Worm (Caenorhabditis elegans) whole organism, mixed stage, embryonic: Measurements from ENCODE around the gene ctsa-4.1.

Experiments
- ces-1 ChIP-seq: fragments of 150-350 bp; optimal IDR thresholded peaks from 2 replicates; lab custom pipeline; 2014; ENCODE audit warnings: missing biosample characterization, missing genetic modification reagents, missing genetic modification characterization
- elt-3 ChIP-seq: fragments of 150-350 bp; optimal IDR thresholded peaks from 2 replicates; lab custom pipeline; 2014; ENCODE audit warnings: missing biosample characterization, missing genetic modification characterization
- nhr-12 ChIP-seq: fragments of 150-350 bp; optimal IDR thresholded peaks from 2 replicates; lab custom pipeline; 2014; ENCODE audit warnings: missing biosample characterization, missing genetic modification characterization
- nhr-2 ChIP-seq: fragments of 150-350 bp; optimal IDR thresholded peaks from 2 replicates; lab custom pipeline; 2014; ENCODE audit warnings: missing biosample characterization, missing genetic modification characterization
- nhr-76 ChIP-seq: sonication (generic microtip); optimal IDR thresholded peaks from 2 replicates; lab custom pipeline; 2017; ENCODE audit warnings: missing biosample characterization, missing genetic modification characterization
- pha-4 ChIP-seq: fragments of 150-350 bp; optimal IDR thresholded peaks from 2 replicates; lab custom pipeline; 2018; ENCODE audit warnings: missing biosample characterization, missing genetic modification reagents, missing genetic modification characterization

DNA sequence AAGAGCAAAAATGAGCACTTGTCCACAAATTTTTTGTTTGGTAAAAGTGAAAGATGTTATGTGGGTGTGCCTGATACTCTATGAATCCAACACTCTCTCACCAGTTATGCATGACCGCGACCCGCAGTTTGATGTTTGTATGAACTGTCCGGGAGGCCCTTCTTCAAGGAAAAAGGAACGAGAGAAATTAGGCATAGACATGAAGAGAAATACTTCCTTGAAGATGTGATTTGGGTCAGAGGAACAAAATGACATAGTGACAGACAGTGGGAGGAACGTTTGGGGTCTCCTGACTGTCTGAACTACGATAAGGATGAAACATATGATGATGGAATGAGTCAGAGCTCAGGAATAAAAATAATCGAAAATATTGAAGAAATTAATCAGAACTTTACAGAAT, 25.7 kb upstream of the ctsa-4.1 start:
- TF ChIP-seq nhr-2 (tag; lab: Kevin White, UChicago), result no peak
- TF ChIP-seq pha-4 (tag; lab: Kevin White, UChicago), result no peak
- no peak for TF ChIP-seq nhr-12
- TF ChIP-seq nhr-76 (tag; lab: Kevin White, UChicago), result no peak
- no peak for TF ChIP-seq ces-1 (GFP tag; lab: Kevin White, UChicago)
- TF ChIP-seq elt-3 (tag; lab: Kevin White, UChicago), result no peak
